Worm (Caenorhabditis elegans) whole organism, L3 larva: ENCODE measurements around the gene F11C7.6.

Source experiments
- ZK546.5 ChIP-seq: sonication (generic microtip); optimal IDR thresholded peaks from 2 replicates; lab custom pipeline; 2017; ENCODE audit warnings: missing biosample characterization, missing genetic modification characterization
- nhr-11 ChIP-seq: fragments of 150-350 bp; optimal IDR thresholded peaks from 2 replicates; lab custom pipeline; 2014; ENCODE audit warnings: missing biosample characterization, missing genetic modification characterization
- nhr-25 ChIP-seq: sonication (generic microtip); optimal IDR thresholded peaks from 2 replicates; lab custom pipeline; 2017; ENCODE audit warnings: missing biosample characterization, missing genetic modification characterization
- nhr-77 ChIP-seq: fragments of 150-350 bp; optimal IDR thresholded peaks from 2 replicates; lab custom pipeline; 2014; ENCODE audit warnings: missing biosample characterization, missing genetic modification characterization
- pha-4 ChIP-seq: fragments of 150-350 bp; optimal IDR thresholded peaks from 2 replicates; lab custom pipeline; 2014; ENCODE audit warnings: missing biosample characterization, missing genetic modification reagents, missing genetic modification characterization

ce11 chrX:17427778-17428177 lies 26.4 kb downstream of the F11C7.6 start:
- TF ChIP-seq nhr-77 (tag; lab: Kevin White, UChicago) (no peak), ZK546.5 (tag; lab: Kevin White, UChicago) (no peak), nhr-11 (tag; lab: Kevin White, UChicago) (no peak), nhr-25 (peak; percentile 60), pha-4 (tag; lab: Kevin White, UChicago) (no peak)
